Worm (Caenorhabditis elegans): ENCODE results near the gene srw-129.

- TF ChIP-seq ceh-62 (tag; optimal IDR thresholded peaks at IDR 0.05): no peak
- no peak for TF ChIP-seq pha-4 (GFP tag; IDR thresholded peaks at IDR 0.05)
- TF ChIP-seq pha-4 (tag; optimal IDR thresholded peaks at IDR 0.05): no peak
- no peak for TF ChIP-seq nhr-6 (tag; optimal IDR thresholded peaks at IDR 0.05)
- no peak for TF ChIP-seq nhr-25 (tag; optimal IDR thresholded peaks at IDR 0.05; ENCODE audit: borderline replicate concordance, insufficient read depth)
Observed at ce11 chrV:3017930-3018329, 46.2 kb downstream of the srw-129 start.

All from whole organism, L4 larva.